Fruit fly (Drosophila melanogaster): ENCODE results near the gene CG5149.

dm6 chr2L:7376157-7376556 is 11.9 kb downstream of the CG5149 start:
- no peak for TF ChIP-seq mam (GFP tag; optimal IDR thresholded peaks at IDR 0.05)
- no peak for TF ChIP-seq jigr1 (GFP tag; IDR thresholded peaks at IDR 0.05)
- TF ChIP-seq chn (GFP tag; optimal IDR thresholded peaks at IDR 0.05): no peak
- no peak for TF ChIP-seq wdn (GFP tag; IDR thresholded peaks at IDR 0.05)
- TF ChIP-seq CG17328 (GFP tag; IDR thresholded peaks at IDR 0.05): peak; percentile 51
- TF ChIP-seq sr (GFP tag; IDR thresholded peaks at IDR 0.05): no peak
- TF ChIP-seq CG1603 (tag; optimal IDR thresholded peaks at IDR 0.05): no peak
- no peak for TF ChIP-seq luna (GFP tag; optimal IDR thresholded peaks at IDR 0.05)
- TF ChIP-seq hth (optimal IDR thresholded peaks at IDR 0.05): no peak
- TF ChIP-seq CG6854 (GFP tag; optimal IDR thresholded peaks at IDR 0.05): no peak

Measured in whole organism, embryonic.